Worm (Caenorhabditis elegans) whole organism, young adult: ENCODE results near the gene fbxa-1.

Experiments used
- C06A6.2 ChIP-seq: fragments of 200-800 bp; sonication (Bioruptor generic); conservative IDR thresholded peaks from 2 replicates; pipeline ENCODE4 v1.3.6; 2022; ENCODE audit warnings: missing genetic modification characterization, missing compliant biosample characterization
- F10E7.11 ChIP-seq: sonication (generic microtip); optimal IDR thresholded peaks from 2 replicates; lab custom pipeline; 2017; ENCODE audit warnings: mild to moderate bottlenecking, missing genetic modification characterization, moderate library complexity, missing compliant biosample characterization
- F23B12.7 ChIP-seq: sonication (generic microtip); optimal IDR thresholded peaks from 2 replicates; lab custom pipeline; 2017; ENCODE audit warnings: missing genetic modification characterization, mild to moderate bottlenecking, missing compliant biosample characterization, antibody characterized with exemption, moderate library complexity; ENCODE audit not compliant: insufficient read depth
- F37B4.10 ChIP-seq: fragments of 200-800 bp; sonication (Bioruptor generic); IDR thresholded peaks from 2 replicates; pipeline ENCODE4 v1.3.6; 2022; ENCODE audit warnings: missing genetic modification characterization, missing compliant biosample characterization
- F39B2.1 ChIP-seq: fragments of 200-800 bp; sonication (Bioruptor generic); IDR thresholded peaks from 2 replicates; pipeline ENCODE4 v1.3.6; 2022; ENCODE audit warnings: missing genetic modification reagents, missing genetic modification characterization, missing compliant biosample characterization
- F57A8.1 ChIP-seq: fragments of 200-800 bp; sonication (Bioruptor generic); optimal IDR thresholded peaks from 2 replicates; lab custom pipeline; 2018; ENCODE audit warnings: mild to moderate bottlenecking, missing genetic modification characterization, moderate library complexity, missing compliant biosample characterization
- T07F8.4 ChIP-seq: sonication (generic microtip); optimal IDR thresholded peaks from 2 replicates; lab custom pipeline; 2016; ENCODE audit warnings: mild to moderate bottlenecking, missing genetic modification characterization, moderate library complexity, missing compliant biosample characterization
- Y53F4B.3 ChIP-seq: fragments of 200-800 bp; sonication (Bioruptor generic); IDR thresholded peaks from 2 replicates; pipeline ENCODE4 v1.3.6; 2022; ENCODE audit warnings: missing genetic modification reagents, missing genetic modification characterization, missing compliant biosample characterization
- Y67H2A.10 ChIP-seq: fragments of 200-800 bp; sonication (Bioruptor generic); conservative IDR thresholded peaks from 2 replicates; pipeline ENCODE4 v1.3.6; 2022; ENCODE audit warnings: missing genetic modification reagents, missing genetic modification characterization, missing compliant biosample characterization
- Y79H2A.3 ChIP-seq: fragments of 200-800 bp; sonication (Bioruptor generic); conservative IDR thresholded peaks from 2 replicates; pipeline ENCODE4 v1.3.6; 2022; ENCODE audit warnings: missing genetic modification reagents, missing genetic modification characterization, missing compliant biosample characterization
- akir-1 ChIP-seq: fragments of 200-800 bp; sonication (Bioruptor generic); optimal IDR thresholded peaks from 2 replicates; lab custom pipeline; 2018; ENCODE audit warnings: mild to moderate bottlenecking, missing genetic modification characterization, moderate library complexity, missing compliant biosample characterization
- aptf-2 ChIP-seq: fragments of 200-800 bp; sonication (Bioruptor generic); conservative IDR thresholded peaks from 2 replicates; pipeline ENCODE4 v1.3.6; 2022; ENCODE audit warnings: missing genetic modification reagents, missing genetic modification characterization, missing compliant biosample characterization
- aptf-3 ChIP-seq: fragments of 200-800 bp; sonication (Bioruptor generic); IDR thresholded peaks from 2 replicates; pipeline ENCODE4 v1.3.6; 2022; ENCODE audit warnings: missing genetic modification characterization, missing compliant biosample characterization
- attf-3 ChIP-seq: fragments of 200-800 bp; sonication (Bioruptor generic); conservative IDR thresholded peaks from 2 replicates; pipeline ENCODE4 v1.3.6; 2022; ENCODE audit warnings: missing genetic modification reagents, missing genetic modification characterization, missing compliant biosample characterization
- bed-1 ChIP-seq: fragments of 200-800 bp; sonication (Bioruptor generic); IDR thresholded peaks from 2 replicates; pipeline ENCODE4 v1.3.6; 2022; ENCODE audit warnings: missing genetic modification reagents, missing genetic modification characterization, missing compliant biosample characterization
- cebp-1 ChIP-seq, 2 experiments: fragments of 200-800 bp in 1 of 2; sonication (Bioruptor generic) in 1 of 2; sonication (generic microtip) in 1 of 2; IDR thresholded peaks in 1 of 2; optimal IDR thresholded peaks in 1 of 2; 2 replicates each; pipeline versions ENCODE4 v1.3.6 to Lab custom; 2017 to 2022; ENCODE audit warnings: missing compliant biosample characterization in 2 of 2, missing genetic modification characterization in 2 of 2, mild to moderate bottlenecking in 1 of 2, missing genetic modification reagents in 1 of 2, moderate library complexity in 1 of 2
- ceh-79 ChIP-seq: sonication (generic microtip); optimal IDR thresholded peaks from 2 replicates; lab custom pipeline; 2017; ENCODE audit warnings: mild to moderate bottlenecking, missing genetic modification characterization, missing compliant biosample characterization
- die-1 ChIP-seq: sonication (generic microtip); optimal IDR thresholded peaks from 2 replicates; lab custom pipeline; 2016; ENCODE audit warnings: missing genotype, mild to moderate bottlenecking, missing genetic modification characterization, missing compliant biosample characterization
- efl-1 ChIP-seq: fragments of 150-350 bp; optimal IDR thresholded peaks from 2 replicates; lab custom pipeline; 2014; ENCODE audit warnings: missing biosample characterization, missing genetic modification reagents, missing genetic modification characterization
- egl-44 ChIP-seq: fragments of 200-800 bp; sonication (Bioruptor generic); IDR thresholded peaks from 2 replicates; pipeline ENCODE4 v1.3.6; 2022; ENCODE audit warnings: missing genetic modification reagents, missing genetic modification characterization, missing compliant biosample characterization
- egrh-3 ChIP-seq: fragments of 200-800 bp; sonication (Bioruptor generic); IDR thresholded peaks from 2 replicates; pipeline ENCODE4 v1.3.6; 2022; ENCODE audit warnings: missing genetic modification reagents, missing genetic modification characterization, missing compliant biosample characterization
- ekl-4 ChIP-seq: fragments of 200-800 bp; sonication (Bioruptor generic); IDR thresholded peaks from 2 replicates; pipeline ENCODE4 v1.3.6; 2022; ENCODE audit warnings: missing genetic modification reagents, missing genetic modification characterization, missing compliant biosample characterization
- fkh-3 ChIP-seq: sonication (generic microtip); optimal IDR thresholded peaks from 2 replicates; lab custom pipeline; 2016; ENCODE audit warnings: mild to moderate bottlenecking, missing genetic modification characterization, missing compliant biosample characterization
- gei-17 ChIP-seq: fragments of 200-800 bp; sonication (Bioruptor generic); optimal IDR thresholded peaks from 2 replicates; lab custom pipeline; 2018; ENCODE audit warnings: mild to moderate bottlenecking, missing genetic modification characterization, missing compliant biosample characterization
- hlh-26 ChIP-seq: fragments of 200-800 bp; sonication (Bioruptor generic); conservative IDR thresholded peaks from 2 replicates; pipeline ENCODE4 v1.3.6; 2022; ENCODE audit warnings: missing genetic modification reagents, missing genetic modification characterization, missing compliant biosample characterization
- let-607 ChIP-seq, 2 experiments: fragments of 200-800 bp in 1 of 2; sonication (Bioruptor generic) in 1 of 2; sonication (generic microtip) in 1 of 2; optimal IDR thresholded peaks; 2 replicates each; lab custom pipeline; 2016 to 2018; ENCODE audit warnings: mild to moderate bottlenecking in 2 of 2, missing compliant biosample characterization in 2 of 2, missing genetic modification characterization in 2 of 2, moderate library complexity in 2 of 2, missing genotype in 1 of 2
- lin-40 ChIP-seq: sonication (generic microtip); optimal IDR thresholded peaks from 2 replicates; lab custom pipeline; 2016; ENCODE audit warnings: missing genetic modification characterization, mild to moderate bottlenecking, missing compliant biosample characterization, missing genotype, missing genetic modification reagents
- lsl-1 ChIP-seq: fragments of 200-800 bp; sonication (Bioruptor generic); optimal IDR thresholded peaks from 2 replicates; lab custom pipeline; 2018; ENCODE audit warnings: mild to moderate bottlenecking, missing genetic modification characterization, moderate library complexity, missing compliant biosample characterization
- madf-10 ChIP-seq: sonication (generic microtip); optimal IDR thresholded peaks from 2 replicates; lab custom pipeline; 2016; ENCODE audit warnings: mild to moderate bottlenecking, missing genetic modification characterization, missing compliant biosample characterization
- madf-3 ChIP-seq: fragments of 200-800 bp; sonication (Bioruptor generic); IDR thresholded peaks from 2 replicates; pipeline ENCODE4 v1.3.6; 2022; ENCODE audit warnings: missing genetic modification reagents, missing genetic modification characterization, missing compliant biosample characterization
- nhr-179 ChIP-seq: sonication (generic microtip); optimal IDR thresholded peaks from 2 replicates; lab custom pipeline; 2016; ENCODE audit warnings: mild to moderate bottlenecking, missing genetic modification characterization, missing compliant biosample characterization
- pbrm-1 ChIP-seq: fragments of 200-800 bp; sonication (Bioruptor generic); IDR thresholded peaks from 2 replicates; pipeline ENCODE4 v1.3.6; 2022; ENCODE audit warnings: missing genetic modification reagents, missing genetic modification characterization, missing compliant biosample characterization
- pha-4 ChIP-seq: fragments of 150-350 bp; sonication (generic microtip); optimal IDR thresholded peaks from 2 replicates; lab custom pipeline; 2014; ENCODE audit warnings: missing biosample characterization, missing genetic modification reagents, missing genetic modification characterization
- snpc-1.1 ChIP-seq: sonication (generic microtip); optimal IDR thresholded peaks from 2 replicates; lab custom pipeline; 2017; ENCODE audit warnings: missing genetic modification characterization, mild to moderate bottlenecking, missing compliant biosample characterization, antibody characterized with exemption, moderate library complexity, missing genotype, missing genetic modification reagents; ENCODE audit not compliant: insufficient read depth
- somi-1 ChIP-seq: fragments of 200-800 bp; sonication (Bioruptor generic); optimal IDR thresholded peaks from 2 replicates; lab custom pipeline; 2018; ENCODE audit warnings: mild to moderate bottlenecking, missing genetic modification characterization, missing compliant biosample characterization
- xnd-1 ChIP-seq: sonication (generic microtip); optimal IDR thresholded peaks from 2 replicates; lab custom pipeline; 2016; ENCODE audit warnings: missing genotype, missing genetic modification reagents, missing genetic modification characterization, missing compliant biosample characterization
- ztf-26 ChIP-seq: sonication (generic microtip); optimal IDR thresholded peaks from 2 replicates; lab custom pipeline; 2017; ENCODE audit warnings: missing genetic modification characterization, missing compliant biosample characterization
- ztf-3 ChIP-seq: fragments of 200-800 bp; sonication (Bioruptor generic); optimal IDR thresholded peaks from 2 replicates; lab custom pipeline; 2018; ENCODE audit warnings: mild to moderate bottlenecking, missing genetic modification characterization, missing compliant biosample characterization
- ztf-6 ChIP-seq: fragments of 200-800 bp; sonication (Bioruptor generic); IDR thresholded peaks from 2 replicates; pipeline ENCODE4 v1.3.6; 2022; ENCODE audit warnings: missing genetic modification reagents, missing genetic modification characterization, missing compliant biosample characterization

fbxa-1 gene

DNA sequence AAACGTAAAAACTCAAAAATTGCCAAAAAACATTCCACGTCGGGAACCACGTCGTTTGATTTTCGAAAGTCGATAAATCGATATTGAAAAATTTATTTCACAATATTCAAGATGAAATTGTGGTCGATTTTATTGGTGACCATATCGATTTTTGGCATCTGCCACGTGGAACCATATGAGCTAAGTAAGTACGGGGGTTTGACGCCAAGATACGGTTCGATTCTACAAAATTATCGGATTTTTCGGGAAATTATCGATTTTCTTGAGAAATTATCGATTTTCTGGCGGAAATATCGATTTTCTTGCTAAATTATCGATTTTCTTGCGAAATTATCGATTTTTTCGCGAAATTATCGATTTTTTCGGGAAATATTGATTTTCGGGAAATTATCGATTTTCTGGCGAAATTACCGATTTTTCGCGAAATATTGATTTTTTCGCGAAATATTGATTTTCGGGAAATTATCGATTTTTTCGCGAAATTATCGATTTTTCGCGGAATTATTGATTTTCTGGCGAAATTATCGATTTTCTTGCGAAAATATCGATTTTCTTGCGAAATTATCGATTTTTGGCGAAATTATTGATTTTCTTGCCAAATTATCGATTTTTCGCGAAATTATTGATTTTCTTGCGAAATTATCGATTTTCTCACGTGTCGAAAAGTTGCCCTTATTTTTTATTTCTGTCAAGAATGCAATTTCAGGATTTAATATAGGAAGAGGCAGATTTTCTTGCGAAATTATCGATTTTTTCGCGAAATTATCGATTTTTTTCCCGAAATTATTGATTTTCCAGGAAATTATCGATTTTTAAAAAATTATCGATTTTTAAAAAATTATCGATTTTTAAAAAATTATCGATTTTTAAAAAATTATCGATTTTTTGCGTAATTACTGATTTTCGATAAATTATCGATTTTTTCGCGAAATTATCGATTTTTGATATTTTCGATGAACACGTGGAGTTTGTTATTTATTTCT is 25.7 kb downstream of the fbxa-1 start, which contains the start of gene Y54F10BM.3:
TSS of gene Y54F10BM.3 (plus strand) at position 51 of the 983 bp plus-strand sequence.
- TF ChIP-seq let-607 (tag; optimal IDR thresholded peaks at IDR 0.05; lab: Kevin White, UChicago) = no peak

ce11 chrIII:2280569-2280968 is 27.4 kb downstream of the fbxa-1 start, which contains the start of gene Y54F10BM.22:
Gene Y54F10BM.22 (plus strand): TSS chrIII:2280899.
- TF ChIP-seq egl-44 (GFP tag; lab: Robert Waterston, UW) (no peak), ztf-26 (tag; lab: Kevin White, UChicago) (no peak), bed-1 (GFP tag; lab: Robert Waterston, UW) (no peak), F23B12.7 (no peak)
- TF ChIP-seq, all 124 proteins: peak for 0

DNA sequence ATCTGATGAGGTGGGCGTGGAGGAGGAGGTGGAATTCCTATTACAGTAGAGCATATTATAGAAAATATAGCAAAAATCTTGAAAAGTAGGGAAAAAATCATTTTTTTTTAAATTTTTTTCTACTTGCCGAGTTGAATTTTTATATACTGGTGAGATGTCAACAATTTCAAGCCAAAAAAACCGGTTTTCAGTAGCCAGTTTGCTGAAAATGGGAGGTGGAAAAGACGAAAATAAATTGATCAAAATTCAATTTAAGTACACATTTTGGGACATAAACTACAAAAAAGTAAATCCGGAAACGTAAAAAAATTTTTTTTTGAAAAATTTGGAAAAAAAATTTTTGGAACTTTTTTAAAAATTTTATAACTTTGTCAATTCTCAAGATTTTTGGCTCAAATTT is 28.5 kb downstream of the fbxa-1 start, which contains the start of gene Y54F10BM.23:
TSS of gene Y54F10BM.23 (minus strand) at position 101 of the 400 bp plus-strand sequence.
- TF ChIP-seq T07F8.4 (tag; lab: Kevin White, UChicago) = no peak
- no peak for TF ChIP-seq pbrm-1 (GFP tag; lab: Robert Waterston, UW)
- no peak for TF ChIP-seq lin-40 (tag; lab: Kevin White, UChicago)
- no peak for TF ChIP-seq C06A6.2
- TF ChIP-seq ztf-3 (GFP tag; lab: Kevin White, UChicago) = no peak
- TF ChIP-seq Y53F4B.3 (GFP tag; lab: Robert Waterston, UW) = no peak
- no peak for TF ChIP-seq F10E7.11 (tag; lab: Kevin White, UChicago)
- TF ChIP-seq hlh-26 = no peak
- TF ChIP-seq madf-10 = no peak
- TF ChIP-seq Y67H2A.10 = no peak
- TF ChIP-seq xnd-1 (tag; lab: Kevin White, UChicago) = no peak
- TF ChIP-seq Y79H2A.3 (GFP tag; lab: Robert Waterston, UW) = no peak
- TF ChIP-seq ztf-6 = no peak
- TF ChIP-seq fkh-3 (tag; lab: Kevin White, UChicago) = no peak
- no peak for TF ChIP-seq snpc-1.1 (tag; lab: Kevin White, UChicago)
- no peak for TF ChIP-seq nhr-179 (tag; lab: Kevin White, UChicago)
- TF ChIP-seq akir-1 (GFP tag; lab: Kevin White, UChicago) = no peak
- TF ChIP-seq F37B4.10 (GFP tag; lab: Robert Waterston, UW) = no peak

ce11 chrIII:2276842-2277241 is 31.1 kb downstream of the fbxa-1 start, which contains the start of gene Y54F10BM.21:
Gene Y54F10BM.21 (plus strand): TSS chrIII:2277142.
- TF ChIP-seq die-1 (tag; lab: Kevin White, UChicago) (no peak), ceh-79 (tag; lab: Kevin White, UChicago) (no peak), aptf-3 (GFP tag; lab: Robert Waterston, UW) (no peak), cebp-1 (GFP tag; IDR thresholded peaks at IDR 0.05; lab: Robert Waterston, UW) (no peak), cebp-1 (tag; optimal IDR thresholded peaks at IDR 0.05; lab: Kevin White, UChicago) (no peak), aptf-2 (GFP tag; lab: Robert Waterston, UW) (no peak), lsl-1 (GFP tag; lab: Kevin White, UChicago) (no peak), gei-17 (GFP tag; lab: Kevin White, UChicago) (no peak), F39B2.1 (GFP tag; lab: Robert Waterston, UW) (no peak), attf-3 (no peak), Y53F4B.3 (GFP tag; lab: Robert Waterston, UW) (no peak), efl-1 (GFP tag; lab: Kevin White, UChicago) (no peak), egrh-3 (GFP tag; lab: Robert Waterston, UW) (no peak), madf-3 (GFP tag; lab: Robert Waterston, UW) (no peak), F57A8.1 (GFP tag; lab: Kevin White, UChicago) (no peak), ekl-4 (GFP tag; lab: Robert Waterston, UW) (no peak), somi-1 (GFP tag; lab: Kevin White, UChicago) (no peak), pha-4 (tag; lab: Kevin White, UChicago) (no peak), nhr-179 (tag; lab: Kevin White, UChicago) (no peak)
